Fruit fly (Drosophila melanogaster): Measurements from ENCODE around the gene CG3306.

dm6 chr3L:9601225-9601624 lies at the start of gene CG3306, which contains the start of gene CG3088:
- TF ChIP-seq psq (optimal IDR thresholded peaks at IDR 0.05) (no peak), CG8478 (optimal IDR thresholded peaks at IDR 0.05) (no peak)

All from whole organism.